Fruit fly (Drosophila melanogaster): Measurements from ENCODE around the gene Ccdc39.

The Ccdc39 gene

DNA sequence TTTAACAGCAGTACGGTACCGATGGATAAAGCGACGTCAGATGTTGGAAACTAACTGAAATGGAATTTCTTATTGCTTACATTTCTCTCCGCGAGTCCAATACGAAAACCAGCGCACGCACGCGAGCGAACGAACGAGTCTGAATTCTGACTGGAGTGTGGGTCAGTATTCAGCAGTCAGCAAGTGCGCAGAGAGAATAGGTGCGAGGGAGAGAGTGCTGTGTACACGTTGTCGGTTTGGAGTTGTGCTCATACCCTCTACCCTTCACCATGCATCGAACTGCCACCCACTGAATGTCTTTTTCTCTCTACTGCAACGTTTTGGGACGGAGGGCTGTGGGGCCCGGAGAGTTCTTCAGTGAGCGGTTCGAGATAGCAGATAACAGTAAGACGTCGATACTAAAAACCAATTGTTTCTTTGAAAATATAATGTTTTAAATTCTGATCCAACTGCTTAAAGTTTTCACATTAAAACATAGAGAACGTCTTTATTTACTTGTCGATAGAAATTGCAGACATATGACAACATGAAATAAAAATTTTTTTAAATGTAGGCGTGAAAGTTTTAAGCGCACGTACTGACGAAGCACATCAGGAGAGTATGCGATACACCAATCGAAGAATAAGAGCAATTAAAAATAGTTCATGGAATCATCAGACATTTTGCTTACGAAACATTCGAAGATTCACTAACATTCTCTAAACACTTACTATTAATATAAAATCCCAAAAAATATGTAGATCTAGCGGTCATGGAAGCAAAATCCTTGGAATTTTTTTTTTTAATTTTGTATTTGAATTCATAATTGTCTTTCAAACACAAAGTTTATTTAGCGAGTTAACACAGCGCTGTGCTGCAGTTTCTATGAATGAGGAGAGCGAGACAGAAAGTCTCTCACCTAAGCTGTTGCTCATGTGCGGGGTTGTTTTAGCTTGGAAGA lies 44.8 kb downstream of the Ccdc39 start (continued):
- TF ChIP-seq hb (GFP tag; IDR thresholded peaks at IDR 0.05; ENCODE audit: partially characterized antibody) (no peak), Six4 (GFP tag; optimal IDR thresholded peaks at IDR 0.05) (peak; percentile 89), en (GFP tag; optimal IDR thresholded peaks at IDR 0.05) (peak; percentile 75), esg (GFP tag; conservative IDR thresholded peaks at IDR 0.05) (no peak), NC2α (GFP tag; optimal IDR thresholded peaks at IDR 0.05) (peak; percentile 71), CG4707 (GFP tag; optimal IDR thresholded peaks at IDR 0.05) (peak; percentile 11), CG11695 (GFP tag; IDR thresholded peaks at IDR 0.05) (no peak), eyg (GFP tag; optimal IDR thresholded peaks at IDR 0.05) (peak; percentile 5), dmrt99B (tag; optimal IDR thresholded peaks at IDR 0.05) (peak; percentile 88), CG9876 (GFP tag; optimal IDR thresholded peaks at IDR 0.05) (peak; percentile 77), CG11456 (GFP tag; IDR thresholded peaks at IDR 0.05) (no peak), Camta (GFP tag; optimal IDR thresholded peaks at IDR 0.05) (peak; percentile 87), vnd (GFP tag; IDR thresholded peaks at IDR 0.05; ENCODE audit: partially characterized antibody) (no peak), Gug (GFP tag; IDR thresholded peaks at IDR 0.05) (peak; percentile 54; the same call in 2 of the 4 replicates), CG15073 (GFP tag; optimal IDR thresholded peaks at IDR 0.05) (peak; percentile 49), gce (GFP tag; IDR thresholded peaks at IDR 0.05) (no peak), jumu (GFP tag; optimal IDR thresholded peaks at IDR 0.05) (peak; percentile 81), Hmr (GFP tag; optimal IDR thresholded peaks at IDR 0.05) (peak; percentile 82), Dfd (GFP tag; optimal IDR thresholded peaks at IDR 0.05) (no peak), CG7372 (GFP tag; IDR thresholded peaks at IDR 0.05) (no peak), Chrac-16 (GFP tag; optimal IDR thresholded peaks at IDR 0.05) (peak; percentile 88), Hmx (GFP tag; optimal IDR thresholded peaks at IDR 0.05) (peak; percentile 74), Nf-YA (GFP tag; IDR thresholded peaks at IDR 0.05) (no peak), Rfx (GFP tag; IDR thresholded peaks at IDR 0.05) (no peak), cg (GFP tag; optimal IDR thresholded peaks at IDR 0.05) (peak; percentile 5), CG14441 (GFP tag; IDR thresholded peaks at IDR 0.05) (no peak), kah (GFP tag; optimal IDR thresholded peaks at IDR 0.05) (peak; percentile 26), nau (GFP tag; optimal IDR thresholded peaks at IDR 0.05) (peak; percentile 65), CG6254 (GFP tag; optimal IDR thresholded peaks at IDR 0.05) (peak; percentile 59), HLH4C (GFP tag; IDR thresholded peaks at IDR 0.05; ENCODE audit: partially characterized antibody) (no peak), CG16779 (GFP tag; IDR thresholded peaks at IDR 0.05) (no peak), bsh (GFP tag; optimal IDR thresholded peaks at IDR 0.05) (peak; percentile 73 to 75), vvl (GFP tag; IDR thresholded peaks at IDR 0.05) (no peak), Spps (tag; optimal IDR thresholded peaks at IDR 0.05) (peak; percentile 60), CG18476 (GFP tag; optimal IDR thresholded peaks at IDR 0.05) (peak; percentile 82), inv (GFP tag; IDR thresholded peaks at IDR 0.05; ENCODE audit: partially characterized antibody) (no peak), crp (GFP tag; optimal IDR thresholded peaks at IDR 0.05) (peak in 1 of 2 experiments; percentile 45), CG10209 (GFP tag; optimal IDR thresholded peaks at IDR 0.05) (peak; percentile 88), CG10274 (GFP tag; optimal IDR thresholded peaks at IDR 0.05) (peak; percentile 79), Atf3 (GFP tag; optimal IDR thresholded peaks at IDR 0.05) (peak; percentile 61), ems (GFP tag; optimal IDR thresholded peaks at IDR 0.05) (peak; percentile 79), gem (tag; optimal IDR thresholded peaks at IDR 0.05) (peak; percentile 91), HmgZ (tag; optimal IDR thresholded peaks at IDR 0.05) (peak; percentile 30), CG10979 (tag; optimal IDR thresholded peaks at IDR 0.05) (peak; percentile 86), Sry-δ (GFP tag; optimal IDR thresholded peaks at IDR 0.05) (peak; percentile 45), CTCF (GFP tag; optimal IDR thresholded peaks at IDR 0.05) (no peak), lov (optimal IDR thresholded peaks at IDR 0.05) (no peak), lov (GFP tag; IDR thresholded peaks at IDR 0.05) (no peak), ssp (GFP tag; IDR thresholded peaks at IDR 0.05) (no peak)
